Worm (Caenorhabditis elegans) whole organism, young adult: ENCODE results near the gene Y73F8A.13.

Source experiments
- F23B12.7 ChIP-seq: sonication (generic microtip); optimal IDR thresholded peaks from 2 replicates; lab custom pipeline; 2017; ENCODE audit warnings: missing genetic modification characterization, mild to moderate bottlenecking, missing compliant biosample characterization, antibody characterized with exemption, moderate library complexity; ENCODE audit not compliant: insufficient read depth
- K11D2.4 ChIP-seq: fragments of 200-800 bp; sonication (Bioruptor generic); IDR thresholded peaks from 2 replicates; pipeline ENCODE4 v1.3.6; 2022; ENCODE audit warnings: missing genetic modification reagents, missing genetic modification characterization, missing compliant biosample characterization
- Y79H2A.3 ChIP-seq: fragments of 200-800 bp; sonication (Bioruptor generic); conservative IDR thresholded peaks from 2 replicates; pipeline ENCODE4 v1.3.6; 2022; ENCODE audit warnings: missing genetic modification reagents, missing genetic modification characterization, missing compliant biosample characterization
- ama-1 ChIP-seq, 3 experiments: fragments of 150-350 bp in 1 of 3; sonication (generic microtip) in 2 of 3; optimal IDR thresholded peaks; 2 replicates each; lab custom pipeline; 2014 to 2018; ENCODE audit warnings: missing biosample characterization in 2 of 3, missing genetic modification characterization in 2 of 3, missing genetic modification reagents in 2 of 3
- aptf-3 ChIP-seq: fragments of 200-800 bp; sonication (Bioruptor generic); IDR thresholded peaks from 2 replicates; pipeline ENCODE4 v1.3.6; 2022; ENCODE audit warnings: missing genetic modification characterization, missing compliant biosample characterization
- cebp-1 ChIP-seq, 2 experiments: fragments of 200-800 bp in 1 of 2; sonication (Bioruptor generic) in 1 of 2; sonication (generic microtip) in 1 of 2; IDR thresholded peaks in 1 of 2; optimal IDR thresholded peaks in 1 of 2; 2 replicates each; pipeline versions ENCODE4 v1.3.6 to Lab custom; 2017 to 2022; ENCODE audit warnings: missing compliant biosample characterization in 2 of 2, missing genetic modification characterization in 2 of 2, mild to moderate bottlenecking in 1 of 2, missing genetic modification reagents in 1 of 2, moderate library complexity in 1 of 2
- ceh-91 ChIP-seq: fragments of 200-800 bp; sonication (Bioruptor generic); IDR thresholded peaks from 2 replicates; pipeline ENCODE4 v1.3.6; 2022; ENCODE audit warnings: missing genetic modification reagents, missing genetic modification characterization, missing compliant biosample characterization
- egl-18 ChIP-seq: fragments of 200-800 bp; sonication (Bioruptor generic); IDR thresholded peaks from 2 replicates; pipeline ENCODE4 v1.3.6; 2022; ENCODE audit warnings: missing genetic modification reagents, missing genetic modification characterization, missing compliant biosample characterization
- hsf-1 ChIP-seq: fragments of 200-800 bp; sonication (Bioruptor generic); IDR thresholded peaks from 2 replicates; pipeline ENCODE4 v1.3.6; 2022; ENCODE audit warnings: missing genetic modification reagents, missing genetic modification characterization, missing compliant biosample characterization
- lag-1 ChIP-seq: fragments of 200-800 bp; sonication (Bioruptor generic); IDR thresholded peaks from 2 replicates; pipeline ENCODE4 v1.3.6; 2022; ENCODE audit warnings: missing genetic modification reagents, missing genetic modification characterization, missing compliant biosample characterization
- madf-3 ChIP-seq: fragments of 200-800 bp; sonication (Bioruptor generic); IDR thresholded peaks from 2 replicates; pipeline ENCODE4 v1.3.6; 2022; ENCODE audit warnings: missing genetic modification reagents, missing genetic modification characterization, missing compliant biosample characterization
- nfya-1 ChIP-seq: sonication (generic microtip); optimal IDR thresholded peaks from 2 replicates; lab custom pipeline; 2017; ENCODE audit warnings: antibody characterized with exemption, missing compliant biosample characterization, missing genetic modification characterization, borderline replicate concordance; ENCODE audit not compliant: insufficient read depth

DNA sequence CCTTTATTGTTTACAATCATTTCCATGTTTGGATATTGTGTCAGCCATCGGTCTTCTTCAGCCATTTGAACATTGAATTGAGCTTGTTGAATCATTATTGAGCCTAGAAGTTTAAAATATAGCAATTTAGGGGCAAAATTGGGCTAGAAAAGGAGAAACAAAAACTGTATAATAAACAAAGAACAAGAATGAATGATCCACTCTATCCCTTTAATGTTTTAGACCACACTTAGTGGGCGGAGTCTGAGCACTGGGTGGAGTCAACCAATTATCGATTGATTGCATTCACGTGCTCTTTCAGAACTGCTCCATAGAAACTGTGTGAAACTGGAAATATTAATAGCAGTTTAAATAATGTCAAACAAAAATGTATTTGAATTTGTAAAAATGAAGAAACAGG lies 16.0 kb downstream of the Y73F8A.13 start, which contains the start of gene tbx-40:
- no peak for TF ChIP-seq F23B12.7 (tag; lab: Kevin White, UChicago)
- TF ChIP-seq cebp-1 (GFP tag; IDR thresholded peaks at IDR 0.05; lab: Robert Waterston, UW): no peak
- TF ChIP-seq cebp-1 (tag; optimal IDR thresholded peaks at IDR 0.05; lab: Kevin White, UChicago): no peak
- no peak for TF ChIP-seq nfya-1 (tag; lab: Kevin White, UChicago)
- TF ChIP-seq K11D2.4 (GFP tag; lab: Robert Waterston, UW): no peak
- no peak for TF ChIP-seq ama-1 (optimal IDR thresholded peaks at IDR 0.05; lab: Kevin White, UChicago)
- TF ChIP-seq ama-1 (GFP tag; optimal IDR thresholded peaks at IDR 0.05; lab: Kevin White, UChicago): no peak
- TF ChIP-seq hsf-1: no peak
- no peak for TF ChIP-seq ceh-91
- no peak for TF ChIP-seq aptf-3 (GFP tag; lab: Robert Waterston, UW)
- no peak for TF ChIP-seq egl-18 (GFP tag; lab: Robert Waterston, UW)
- no peak for TF ChIP-seq lag-1
- TF ChIP-seq madf-3: no peak
- TF ChIP-seq Y79H2A.3 (GFP tag; lab: Robert Waterston, UW): no peak
